Fruit fly (Drosophila melanogaster) Kc167 (cell line): Measurements from ENCODE around the gene FRG1.

Experiments used
- Sin3A ChIP-seq: fragments of >200 bp; optimal IDR thresholded peaks from 2 replicates; lab custom pipeline; 2018; ENCODE audit warnings: missing external identifiers
- insv ChIP-seq: fragments of >200 bp; optimal IDR thresholded peaks from 3 replicates; lab custom pipeline; 2018; ENCODE audit warnings: missing external identifiers
- ttk ChIP-seq: sonication (Bioruptor generic); optimal IDR thresholded peaks from 2 replicates; lab custom pipeline; 2017; ENCODE audit warnings: missing external identifiers

dm6 chr3L:20247513-20248173, 49.1 kb downstream of the FRG1 start, which contains the start of gene rdgC:
- TF ChIP-seq Sin3A (lab: Kevin White, UChicago) (no peak), ttk (lab: Kevin White, UChicago) (no peak), insv (lab: Kevin White, UChicago) (no peak)
